Fruit fly (Drosophila melanogaster): ENCODE data around the gene Wnt4.

Wnt4 gene

DNA sequence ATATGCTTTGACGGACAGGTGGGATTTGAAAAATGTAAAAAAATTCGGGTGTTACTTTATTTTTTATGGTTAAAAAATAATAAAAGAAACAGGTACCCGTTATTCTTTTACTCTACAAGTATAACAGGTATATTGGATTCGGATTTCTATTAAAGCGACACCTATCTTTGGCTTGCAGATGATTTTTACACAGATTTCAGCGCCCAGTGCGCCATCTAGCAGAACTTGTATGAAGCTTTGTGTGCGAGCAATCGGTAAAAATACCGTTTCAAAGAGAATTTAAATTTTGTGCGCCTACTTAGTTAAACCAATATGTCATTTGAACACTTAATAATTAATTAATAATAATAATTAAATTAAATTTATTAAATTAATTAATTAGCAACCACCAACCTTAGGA is 18.9 kb downstream of the Wnt4 start (continued):
- TF ChIP-seq dan (GFP tag; IDR thresholded peaks at IDR 0.05): no peak
- TF ChIP-seq CG6854 (GFP tag; optimal IDR thresholded peaks at IDR 0.05): no peak
- no peak for TF ChIP-seq CG1832 (GFP tag; optimal IDR thresholded peaks at IDR 0.05)
- peak; percentile 10 for TF ChIP-seq Six4 (GFP tag; optimal IDR thresholded peaks at IDR 0.05)
- TF ChIP-seq CG3726 (GFP tag; IDR thresholded peaks at IDR 0.05): no peak
- TF ChIP-seq CG5953 (GFP tag; IDR thresholded peaks at IDR 0.05): no peak
- no peak for TF ChIP-seq dati (GFP tag; IDR thresholded peaks at IDR 0.05)
- no peak for TF ChIP-seq CG12219 (GFP tag; optimal IDR thresholded peaks at IDR 0.05)
- no peak for TF ChIP-seq h (optimal IDR thresholded peaks at IDR 0.05)
- peak; percentile 9 for TF ChIP-seq CG3163 (GFP tag; optimal IDR thresholded peaks at IDR 0.05)
- peak; percentile 51 for TF ChIP-seq bab2 (GFP tag; optimal IDR thresholded peaks at IDR 0.05)
- TF ChIP-seq Dip2 (GFP tag; IDR thresholded peaks at IDR 0.05): peak; percentile 96
- TF ChIP-seq Adf1 (GFP tag; IDR thresholded peaks at IDR 0.05): 0 out of 2 replicates have a peak, but pooled peaks have one; percentile 8
- TF ChIP-seq CG17612 (GFP tag; IDR thresholded peaks at IDR 0.05): no peak
- TF ChIP-seq Sin3A (optimal IDR thresholded peaks at IDR 0.05): no peak
- TF ChIP-seq Max (GFP tag; optimal IDR thresholded peaks at IDR 0.05): no peak
- no peak for TF ChIP-seq CG10274 (GFP tag; optimal IDR thresholded peaks at IDR 0.05)
- TF ChIP-seq Blimp-1 (GFP tag; optimal IDR thresholded peaks at IDR 0.05): peak; percentile 42
- peak; percentile 74; the same call in 2 of the 3 replicates for TF ChIP-seq dysf (GFP tag; IDR thresholded peaks at IDR 0.05)
- no peak for TF ChIP-seq CG15479 (GFP tag; optimal IDR thresholded peaks at IDR 0.05)
- peak; percentile 32 for TF ChIP-seq Fer3 (tag; optimal IDR thresholded peaks at IDR 0.05)
- no peak for TF ChIP-seq CG18599 (GFP tag; optimal IDR thresholded peaks at IDR 0.05)
- TF ChIP-seq HLH54F (GFP tag; optimal IDR thresholded peaks at IDR 0.05): peak; percentile 45
- peak; percentile 55; the same call in 1 of the 3 replicates for TF ChIP-seq H15 (GFP tag; IDR thresholded peaks at IDR 0.05)
- no peak for TF ChIP-seq br (optimal IDR thresholded peaks at IDR 0.05)
- no peak for TF ChIP-seq Hr39 (optimal IDR thresholded peaks at IDR 0.05)
- peak; percentile 65 for TF ChIP-seq CG15696 (tag; optimal IDR thresholded peaks at IDR 0.05)
- TF ChIP-seq CG14860 (GFP tag; IDR thresholded peaks at IDR 0.05; ENCODE audit: partially characterized antibody): no peak
- no peak for TF ChIP-seq gcm (GFP tag; optimal IDR thresholded peaks at IDR 0.05)
- TF ChIP-seq CG18619 (GFP tag; optimal IDR thresholded peaks at IDR 0.05): peak; percentile 19
- no peak for TF ChIP-seq CG1647 (GFP tag; optimal IDR thresholded peaks at IDR 0.05)
- peak; percentile 41 for TF ChIP-seq CG18764 (GFP tag; optimal IDR thresholded peaks at IDR 0.05)
- no peak for TF ChIP-seq fru (optimal IDR thresholded peaks at IDR 0.05)
- TF ChIP-seq Scr (GFP tag; IDR thresholded peaks at IDR 0.05; ENCODE audit: partially characterized antibody): no peak
- TF ChIP-seq HHEX (GFP tag; optimal IDR thresholded peaks at IDR 0.05): peak; percentile 34
- no peak for TF ChIP-seq jumu (GFP tag; optimal IDR thresholded peaks at IDR 0.05)
- no peak for TF ChIP-seq Sry-β (GFP tag; optimal IDR thresholded peaks at IDR 0.05)
- TF ChIP-seq CG9817 (tag; optimal IDR thresholded peaks at IDR 0.05): peak; percentile 62
- no peak for TF ChIP-seq ro (GFP tag; IDR thresholded peaks at IDR 0.05)
- TF ChIP-seq jing (GFP tag; optimal IDR thresholded peaks at IDR 0.05): no peak
- TF ChIP-seq CG10543 (GFP tag; optimal IDR thresholded peaks at IDR 0.05): no peak
- TF ChIP-seq CG6175 (GFP tag; IDR thresholded peaks at IDR 0.05): no peak
- peak; percentile 5 for TF ChIP-seq CG8359 (GFP tag; optimal IDR thresholded peaks at IDR 0.05; ENCODE audit: borderline replicate concordance)
- TF ChIP-seq Rx (GFP tag; IDR thresholded peaks at IDR 0.05): 0 out of 2 replicates have a peak, but pooled peaks have one; percentile 34
- TF ChIP-seq dm (GFP tag; optimal IDR thresholded peaks at IDR 0.05): no peak
- TF ChIP-seq Trl (optimal IDR thresholded peaks at IDR 0.05): no peak
- TF ChIP-seq Trl (GFP tag; optimal IDR thresholded peaks at IDR 0.05): peak; percentile 62
- no peak for TF ChIP-seq CG1792 (GFP tag; optimal IDR thresholded peaks at IDR 0.05)
- no peak for TF ChIP-seq CG7928 (GFP tag; optimal IDR thresholded peaks at IDR 0.05)
- peak; percentile 69 for TF ChIP-seq Hsf (GFP tag; optimal IDR thresholded peaks at IDR 0.05)
- no peak for TF ChIP-seq dimm (GFP tag; IDR thresholded peaks at IDR 0.05)
- TF ChIP-seq gsb (GFP tag; IDR thresholded peaks at IDR 0.05): no peak
- TF ChIP-seq aop (GFP tag; IDR thresholded peaks at IDR 0.05): no peak
- TF ChIP-seq Dek (tag; optimal IDR thresholded peaks at IDR 0.05): peak; percentile 13

All from whole organism, embryonic.